Worm (Caenorhabditis elegans) whole organism, early embryonic: ENCODE results near the gene col-90.

ENCODE experiments used
- hmbx-1 ChIP-seq: sonication (generic microtip); optimal IDR thresholded peaks from 2 replicates; lab custom pipeline; 2016; ENCODE audit warnings: mild to moderate bottlenecking, missing genetic modification characterization, missing compliant biosample characterization
- tbx-11 ChIP-seq: fragments of 200-800 bp; sonication (Bioruptor generic); IDR thresholded peaks from 2 replicates; pipeline ENCODE4 v1.3.6; 2022; ENCODE audit warnings: missing genetic modification characterization, missing compliant biosample characterization
- tra-4 ChIP-seq: sonication (generic microtip); optimal IDR thresholded peaks from 2 replicates; lab custom pipeline; 2017; ENCODE audit warnings: missing genetic modification characterization, missing compliant biosample characterization

- no peak for TF ChIP-seq tbx-11 (GFP tag; lab: Robert Waterston, UW)
- no peak for TF ChIP-seq hmbx-1
- TF ChIP-seq tra-4, result no peak
These were observed 37.0 kb upstream of the col-90 start, which contains the start of gene ZK688.7 for ce11 chrIII:7911621-7912020.
